Fruit fly (Drosophila melanogaster) whole organism, wandering third instar larva: ENCODE results near the gene sordd1.

Source experiments
- Abd-B ChIP-seq: fragments of >200 bp; optimal IDR thresholded peaks from 2 replicates; lab custom pipeline; 2017; ENCODE audit warnings: missing biosample characterization, missing genetic modification characterization
- CG32264 ChIP-seq: fragments of 200-800 bp; sonication (Bioruptor generic); optimal IDR thresholded peaks from 2 replicates; lab custom pipeline; 2016; ENCODE audit warnings: missing biosample characterization, missing genetic modification characterization
- CG9705 ChIP-seq: fragments of 200-800 bp; sonication (Bioruptor generic); optimal IDR thresholded peaks from 2 replicates; lab custom pipeline; 2018; ENCODE audit warnings: missing biosample characterization, mild to moderate bottlenecking, missing genetic modification characterization
- CrebA ChIP-seq: fragments of 200-800 bp; sonication (Bioruptor generic); optimal IDR thresholded peaks from 2 replicates; lab custom pipeline; 2016; ENCODE audit warnings: missing biosample characterization, mild to moderate bottlenecking, missing genetic modification characterization, borderline replicate concordance
- Dfd ChIP-seq: fragments of >200 bp; optimal IDR thresholded peaks from 2 replicates; lab custom pipeline; 2017; ENCODE audit warnings: missing biosample characterization, missing genetic modification characterization
- Dif ChIP-seq: fragments of 200-275, 200-300 bp; sonication (Bioruptor generic); optimal IDR thresholded peaks from 2 replicates; lab custom pipeline; 2018; ENCODE audit warnings: missing biosample characterization, missing genetic modification characterization; ENCODE audit not compliant: partially characterized antibody
- GATAd ChIP-seq: sonication (Bioruptor generic); optimal IDR thresholded peaks from 2 replicates; lab custom pipeline; 2016; ENCODE audit warnings: missing biosample characterization, missing genetic modification characterization
- HLH106 ChIP-seq: fragments of 200-800 bp; optimal IDR thresholded peaks from 3 replicates; lab custom pipeline; 2019; ENCODE audit warnings: missing biosample characterization, mild to moderate bottlenecking, missing genetic modification characterization, moderate library complexity
- Hnf4 ChIP-seq: fragments of 200-800 bp; sonication (Bioruptor generic); optimal IDR thresholded peaks from 2 replicates; lab custom pipeline; 2016; ENCODE audit warnings: missing biosample characterization, mild to moderate bottlenecking, missing genetic modification characterization
- Hr78 ChIP-seq: fragments of >200 bp; optimal IDR thresholded peaks from 2 replicates; lab custom pipeline; 2017; ENCODE audit warnings: missing biosample characterization, missing genetic modification characterization
- Hr83 ChIP-seq: fragments of 200-300 bp; sonication (Bioruptor generic); optimal IDR thresholded peaks from 2 replicates; lab custom pipeline; 2016; ENCODE audit warnings: missing biosample characterization, mild to moderate bottlenecking, missing genetic modification characterization, moderate library complexity; ENCODE audit not compliant: poor library complexity, severe bottlenecking
- Jra ChIP-seq: sonication (Bioruptor generic); optimal IDR thresholded peaks from 2 replicates; lab custom pipeline; 2016; ENCODE audit warnings: missing biosample characterization, missing genetic modification characterization
- Mio ChIP-seq: sonication (Bioruptor generic); optimal IDR thresholded peaks from 2 replicates; lab custom pipeline; 2016; ENCODE audit warnings: missing biosample characterization, missing genetic modification characterization
- Myc ChIP-seq: fragments of >200 bp; optimal IDR thresholded peaks from 2 replicates; lab custom pipeline; 2017
- N ChIP-seq: fragments of >200 bp; optimal IDR thresholded peaks from 2 replicates; lab custom pipeline; 2018; ENCODE audit warnings: missing biosample characterization, missing external identifiers, missing genetic modification characterization
- OdsH ChIP-seq: fragments of 200-800 bp; sonication (Bioruptor generic); optimal IDR thresholded peaks from 2 replicates; lab custom pipeline; 2016; ENCODE audit warnings: missing biosample characterization, mild to moderate bottlenecking, missing genetic modification characterization
- Rel ChIP-seq, 2 experiments: fragments of 200-800 bp; sonication (Bioruptor generic) in 1 of 2; optimal IDR thresholded peaks; 2 replicates in 1 of 2; 3 replicates in 1 of 2; lab custom pipeline; 2016 to 2019; ENCODE audit warnings: mild to moderate bottlenecking in 2 of 2, missing biosample characterization in 2 of 2, missing genetic modification characterization in 2 of 2, moderate library complexity in 1 of 2
- Sp1 ChIP-seq: fragments of 200-800 bp; sonication (Bioruptor generic); optimal IDR thresholded peaks from 3 replicates; lab custom pipeline; 2019; ENCODE audit warnings: missing biosample characterization, mild to moderate bottlenecking, missing genetic modification characterization, moderate library complexity
- Vsx2 ChIP-seq: fragments of 200-300, 225-300 bp; sonication (Bioruptor generic); optimal IDR thresholded peaks from 2 replicates; lab custom pipeline; 2018; ENCODE audit warnings: missing biosample characterization, missing genetic modification characterization; ENCODE audit not compliant: partially characterized antibody
- br ChIP-seq: fragments of 200-800 bp; sonication (Bioruptor generic); optimal IDR thresholded peaks from 2 replicates; lab custom pipeline; 2016; ENCODE audit warnings: missing biosample characterization, missing genetic modification characterization
- brk ChIP-seq: fragments of 200-800 bp; sonication (Bioruptor generic); optimal IDR thresholded peaks from 2 replicates; lab custom pipeline; 2016; ENCODE audit warnings: missing biosample characterization, mild to moderate bottlenecking, missing genetic modification characterization
- dl ChIP-seq, 2 experiments: fragments of 175-275, 200-275 bp in 1 of 2; fragments of 200-275 bp in 1 of 2; sonication (Bioruptor generic); optimal IDR thresholded peaks; lab custom pipeline; 2018; ENCODE audit warnings: mild to moderate bottlenecking in 2 of 2, missing biosample characterization in 2 of 2, missing genetic modification characterization in 2 of 2, moderate library complexity in 2 of 2; ENCODE audit not compliant: partially characterized antibody in 2 of 2, insufficient read depth in 1 of 2
- dmrt93B ChIP-seq: fragments of 200-800 bp; sonication (Bioruptor generic); optimal IDR thresholded peaks from 2 replicates; lab custom pipeline; 2018; ENCODE audit warnings: missing biosample characterization, mild to moderate bottlenecking, missing genetic modification characterization
- dsf ChIP-seq: sonication (Bioruptor generic); optimal IDR thresholded peaks from 2 replicates; lab custom pipeline; 2016; ENCODE audit warnings: missing biosample characterization, missing genetic modification characterization, borderline replicate concordance
- ey ChIP-seq: fragments of 200-800 bp; sonication (Bioruptor generic); optimal IDR thresholded peaks from 2 replicates; lab custom pipeline; 2016; ENCODE audit warnings: missing biosample characterization, missing genetic modification characterization
- foxo ChIP-seq, 2 experiments: fragments of 200-800 bp; sonication (Bioruptor generic); optimal IDR thresholded peaks; 2 replicates in 1 of 2; 3 replicates in 1 of 2; lab custom pipeline; 2016 to 2017; ENCODE audit warnings: missing biosample characterization in 2 of 2, missing genetic modification characterization in 2 of 2
- fru ChIP-seq: fragments of 200-800 bp; sonication (Bioruptor generic); optimal IDR thresholded peaks from 3 replicates; lab custom pipeline; 2016; ENCODE audit warnings: missing biosample characterization, mild to moderate bottlenecking, missing genetic modification characterization
- h ChIP-seq: fragments of 200-800 bp; sonication (Bioruptor generic); optimal IDR thresholded peaks from 3 replicates; lab custom pipeline; 2016; ENCODE audit warnings: missing biosample characterization, mild to moderate bottlenecking, missing genetic modification characterization
- jim ChIP-seq: fragments of 175-275, 200-325 bp; sonication (Bioruptor generic); optimal IDR thresholded peaks from 2 replicates; lab custom pipeline; 2016; ENCODE audit warnings: missing biosample characterization, mild to moderate bottlenecking, missing genetic modification characterization
- lola ChIP-seq: fragments of >200 bp; optimal IDR thresholded peaks from 2 replicates; lab custom pipeline; 2017; ENCODE audit warnings: missing biosample characterization, missing genetic modification characterization
- pan ChIP-seq: fragments of >200 bp; optimal IDR thresholded peaks from 2 replicates; lab custom pipeline; 2017
- psq ChIP-seq: fragments of 200-800 bp; sonication (Bioruptor generic); optimal IDR thresholded peaks from 3 replicates; lab custom pipeline; 2017; ENCODE audit warnings: missing biosample characterization, mild to moderate bottlenecking, missing genetic modification characterization, moderate library complexity
- rgr ChIP-seq: fragments of 200-800 bp; sonication (Bioruptor generic); optimal IDR thresholded peaks from 3 replicates; lab custom pipeline; 2016; ENCODE audit warnings: missing biosample characterization, mild to moderate bottlenecking, missing genetic modification characterization
- sage ChIP-seq: fragments of 200-800 bp; sonication (Bioruptor generic); optimal IDR thresholded peaks from 2 replicates; lab custom pipeline; 2016; ENCODE audit warnings: missing biosample characterization, mild to moderate bottlenecking, missing genetic modification characterization
- sv ChIP-seq: fragments of 200-800 bp; sonication (Bioruptor generic); optimal IDR thresholded peaks from 3 replicates; lab custom pipeline; 2016; ENCODE audit warnings: missing biosample characterization, missing genetic modification characterization
- tai ChIP-seq: sonication (Bioruptor generic); optimal IDR thresholded peaks from 2 replicates; lab custom pipeline; 2016; ENCODE audit warnings: missing biosample characterization, missing genetic modification characterization
- usp ChIP-seq: fragments of >200 bp; optimal IDR thresholded peaks from 2 replicates; lab custom pipeline; 2017; ENCODE audit warnings: missing biosample characterization, missing genetic modification characterization
- woc ChIP-seq: sonication (Bioruptor generic); optimal IDR thresholded peaks from 2 replicates; lab custom pipeline; 2016; ENCODE audit warnings: missing biosample characterization, mild to moderate bottlenecking, missing genetic modification characterization

Gene sordd1

dm6 chrX:15813224-15813623, 17.4 kb upstream of the sordd1 start (continued):
- TF ChIP-seq dl (GFP tag; optimal IDR thresholded peaks at IDR 0.05; lab: Kevin White, UChicago; ENCODE audit: insufficient read depth in 1 of 2, partially characterized antibody in 2 of 2): peak in 1 of 2 experiments; percentile 79
- TF ChIP-seq foxo (GFP tag; optimal IDR thresholded peaks at IDR 0.05; lab: Kevin White, UChicago): no peak
- TF ChIP-seq Hr83: no peak
- TF ChIP-seq dsf (GFP tag; lab: Kevin White, UChicago): no peak
- peak; percentile 49 for TF ChIP-seq sage (GFP tag; lab: Kevin White, UChicago)
- no peak for TF ChIP-seq Abd-B (GFP tag; lab: Kevin White, UChicago)
- TF ChIP-seq rgr (GFP tag; lab: Kevin White, UChicago): no peak
- TF ChIP-seq N (GFP tag; lab: Kevin White, UChicago): peak; percentile 17
- TF ChIP-seq sv: no peak
- no peak for TF ChIP-seq CrebA
- TF ChIP-seq h: no peak
- TF ChIP-seq Jra (GFP tag; lab: Kevin White, UChicago): no peak
- TF ChIP-seq Dif (GFP tag; lab: Kevin White, UChicago): peak; percentile 72
- TF ChIP-seq psq (GFP tag; lab: Kevin White, UChicago): no peak
- TF ChIP-seq Rel (GFP tag; optimal IDR thresholded peaks at IDR 0.05; lab: Kevin White, UChicago): peak; percentile 44
- TF ChIP-seq Rel (tag; optimal IDR thresholded peaks at IDR 0.05; lab: Kevin White, UChicago): no peak
- TF ChIP-seq, all 38 proteins: peak for 8

- TF ChIP-seq Hr78 (GFP tag; lab: Kevin White, UChicago) (no peak), CG32264 (GFP tag; lab: Kevin White, UChicago) (no peak), Mio (no peak), rgr (GFP tag; lab: Kevin White, UChicago) (no peak), N (GFP tag; lab: Kevin White, UChicago) (no peak), Hr83 (no peak), fru (GFP tag; lab: Kevin White, UChicago) (no peak), sv (no peak), GATAd (GFP tag; lab: Kevin White, UChicago) (no peak), h (no peak), woc (no peak), CrebA (no peak), psq (GFP tag; lab: Kevin White, UChicago) (no peak)
These were observed 16.8 kb upstream of the sordd1 start for dm6 chrX:15812615-15812995.

- peak; percentile 5 for TF ChIP-seq Hr78 (GFP tag; lab: Kevin White, UChicago)
- TF ChIP-seq sage (GFP tag; lab: Kevin White, UChicago): peak; percentile 44
- TF ChIP-seq GATAd (GFP tag; lab: Kevin White, UChicago): no peak
- TF ChIP-seq Dfd: no peak
- peak; percentile 40 for TF ChIP-seq dsf (GFP tag; lab: Kevin White, UChicago)
- TF ChIP-seq Hr83: peak; percentile 69
- TF ChIP-seq brk (GFP tag; lab: Kevin White, UChicago): peak; percentile 66
- peak; percentile 17 for TF ChIP-seq OdsH (GFP tag; lab: Kevin White, UChicago)
- TF ChIP-seq CrebA: peak; percentile 70
- peak; percentile 2 for TF ChIP-seq Hnf4
- TF ChIP-seq CG32264 (GFP tag; lab: Kevin White, UChicago): peak; percentile 22
- peak; percentile 98 to 99 for TF ChIP-seq dl (GFP tag; optimal IDR thresholded peaks at IDR 0.05; lab: Kevin White, UChicago; ENCODE audit: insufficient read depth in 1 of 2, partially characterized antibody in 2 of 2)
- peak; percentile 65 for TF ChIP-seq psq (GFP tag; lab: Kevin White, UChicago)
- peak; percentile 91 for TF ChIP-seq N (GFP tag; lab: Kevin White, UChicago)
- TF ChIP-seq foxo (GFP tag; optimal IDR thresholded peaks at IDR 0.05; lab: Kevin White, UChicago): peak; percentile 15 to 53
- no peak for TF ChIP-seq pan (lab: Kevin White, UChicago)
- TF ChIP-seq CG9705 (GFP tag; lab: Kevin White, UChicago): no peak
- TF ChIP-seq lola (GFP tag; lab: Kevin White, UChicago): no peak
- peak; percentile 23 for TF ChIP-seq rgr (GFP tag; lab: Kevin White, UChicago)
- peak; percentile 16 for TF ChIP-seq ey (GFP tag; lab: Kevin White, UChicago)
- peak; percentile 93 for TF ChIP-seq Vsx2 (GFP tag; lab: Kevin White, UChicago)
- peak; percentile 26 for TF ChIP-seq jim (GFP tag; lab: Kevin White, UChicago)
- TF ChIP-seq Abd-B (GFP tag; lab: Kevin White, UChicago): peak; percentile 41
- TF ChIP-seq tai: no peak
- TF ChIP-seq dmrt93B (GFP tag; lab: Kevin White, UChicago): no peak
- peak; percentile 99 for TF ChIP-seq Dif (GFP tag; lab: Kevin White, UChicago)
- peak; percentile 46 for TF ChIP-seq h
- TF ChIP-seq fru (GFP tag; lab: Kevin White, UChicago): peak; percentile 13
- peak; percentile 17 for TF ChIP-seq Rel (GFP tag; optimal IDR thresholded peaks at IDR 0.05; lab: Kevin White, UChicago)
- TF ChIP-seq Rel (tag; optimal IDR thresholded peaks at IDR 0.05; lab: Kevin White, UChicago): peak; percentile 28
- TF ChIP-seq Sp1 (GFP tag; lab: Kevin White, UChicago): peak; percentile 15
- TF ChIP-seq woc: peak; percentile 40
- TF ChIP-seq HLH106 (tag; lab: Kevin White, UChicago): no peak
- TF ChIP-seq br (GFP tag; lab: Kevin White, UChicago): peak; percentile 47
- TF ChIP-seq Jra (GFP tag; lab: Kevin White, UChicago): peak; percentile 50
- no peak for TF ChIP-seq usp
- no peak for TF ChIP-seq Myc (lab: Kevin White, UChicago)
- no peak for TF ChIP-seq Mio
- no peak for TF ChIP-seq sv
- TF ChIP-seq, all 38 proteins: peak for 26
These were observed 16.1 kb upstream of the sordd1 start for dm6 chrX:15811666-15812614.
